Worm (Caenorhabditis elegans) whole organism, L1 larva: ENCODE measurements around the gene trpp-9.

Experiments
- C04F5.9 ChIP-seq: sonication (generic microtip); optimal IDR thresholded peaks from 2 replicates; lab custom pipeline; 2016; ENCODE audit warnings: missing genetic modification characterization, missing compliant biosample characterization
- C16A3.4 ChIP-seq: fragments of 150-350 bp; optimal IDR thresholded peaks from 2 replicates; lab custom pipeline; 2014; ENCODE audit warnings: missing biosample characterization, missing genetic modification characterization
- C34B4.2 ChIP-seq: sonication (generic microtip); optimal IDR thresholded peaks from 2 replicates; lab custom pipeline; 2017; ENCODE audit warnings: mild to moderate bottlenecking, missing genetic modification characterization, missing compliant biosample characterization
- Y116A8C.19 ChIP-seq: sonication (generic microtip); optimal IDR thresholded peaks from 2 replicates; lab custom pipeline; 2016; ENCODE audit warnings: missing compliant biosample characterization, missing genetic modification characterization, borderline replicate concordance
- blmp-1 ChIP-seq: fragments of 150-350 bp; optimal IDR thresholded peaks from 2 replicates; lab custom pipeline; 2014; ENCODE audit warnings: missing biosample characterization, missing genetic modification characterization
- ceh-63 ChIP-seq: fragments of 200-800 bp; sonication (Bioruptor generic); optimal IDR thresholded peaks from 2 replicates; lab custom pipeline; 2018; ENCODE audit warnings: mild to moderate bottlenecking, missing genetic modification characterization, missing compliant biosample characterization
- ceh-82 ChIP-seq, 3 experiments: fragments of 150-350 bp in 1 of 3; sonication (generic microtip) in 2 of 3; optimal IDR thresholded peaks; 2 replicates each; lab custom pipeline; 2014 to 2017; ENCODE audit warnings: missing biosample characterization in 3 of 3, missing genetic modification characterization in 3 of 3
- ceh-88 ChIP-seq: fragments of 200-800 bp; sonication (Bioruptor generic); IDR thresholded peaks from 2 replicates; pipeline ENCODE4 v1.3.6; 2022; ENCODE audit warnings: missing genetic modification characterization, missing compliant biosample characterization
- ces-1 ChIP-seq: fragments of 150-350 bp; optimal IDR thresholded peaks from 2 replicates; lab custom pipeline; 2014; ENCODE audit warnings: missing biosample characterization, missing genetic modification reagents, missing genetic modification characterization
- dsc-1 ChIP-seq: sonication (generic microtip); optimal IDR thresholded peaks from 2 replicates; lab custom pipeline; 2016; ENCODE audit warnings: mild to moderate bottlenecking, missing genetic modification characterization, missing compliant biosample characterization
- efl-1 ChIP-seq, 4 experiments: fragments of 150-350 bp; optimal IDR thresholded peaks in 3 of 4; peaks in 1 of 4; 1 replicate in 1 of 4; 2 replicates in 3 of 4; lab custom pipeline; 2014; ENCODE audit warnings: missing biosample characterization in 2 of 4, missing genetic modification characterization in 2 of 4, missing genetic modification reagents in 2 of 4
- efl-3 ChIP-seq: fragments of 200-800 bp; sonication (Bioruptor generic); optimal IDR thresholded peaks from 2 replicates; lab custom pipeline; 2018; ENCODE audit warnings: mild to moderate bottlenecking, missing genetic modification characterization, missing compliant biosample characterization
- egl-27 ChIP-seq, 2 experiments: fragments of 150-350 bp in 1 of 2; sonication (generic microtip); optimal IDR thresholded peaks; 3 replicates each; lab custom pipeline; 2017 to 2018; ENCODE audit warnings: missing biosample characterization in 2 of 2, missing genetic modification characterization in 2 of 2, missing genetic modification reagents in 2 of 2
- elt-2 ChIP-seq: sonication (generic microtip); optimal IDR thresholded peaks from 2 replicates; lab custom pipeline; 2016; ENCODE audit warnings: missing genetic modification characterization, mild to moderate bottlenecking, inconsistent platforms, missing compliant biosample characterization, missing genetic modification reagents
- elt-3 ChIP-seq, 6 experiments: fragments of 150-350 bp in 1 of 6; sonication (generic microtip); optimal IDR thresholded peaks; 2 replicates each; lab custom pipeline; 2017 to 2018; ENCODE audit warnings: missing biosample characterization in 6 of 6, missing genetic modification characterization in 6 of 6, inconsistent platforms in 1 of 6
- fkh-10 ChIP-seq: sonication (generic microtip); optimal IDR thresholded peaks from 2 replicates; lab custom pipeline; 2017; ENCODE audit warnings: missing biosample characterization, missing genetic modification reagents, missing genetic modification characterization
- fkh-4 ChIP-seq: sonication (generic microtip); optimal IDR thresholded peaks from 2 replicates; lab custom pipeline; 2016; ENCODE audit warnings: missing compliant biosample characterization, missing genetic modification characterization, borderline replicate concordance
- fkh-8 ChIP-seq: sonication (generic microtip); optimal IDR thresholded peaks from 2 replicates; lab custom pipeline; 2016; ENCODE audit warnings: mild to moderate bottlenecking, missing genetic modification characterization, missing compliant biosample characterization
- hlh-17 ChIP-seq: fragments of 200-800 bp; sonication (Bioruptor generic); optimal IDR thresholded peaks from 2 replicates; lab custom pipeline; 2018; ENCODE audit warnings: missing genetic modification characterization, mild to moderate bottlenecking, missing compliant biosample characterization, moderate library complexity, borderline replicate concordance
- hlh-4 ChIP-seq: sonication (generic microtip); optimal IDR thresholded peaks from 2 replicates; lab custom pipeline; 2016; ENCODE audit warnings: mild to moderate bottlenecking, missing genetic modification characterization, missing compliant biosample characterization
- hpl-2 ChIP-seq: fragments of 150-350 bp; optimal IDR thresholded peaks from 2 replicates; lab custom pipeline; 2014; ENCODE audit warnings: missing biosample characterization, missing genetic modification reagents, missing genetic modification characterization
- lin-14 ChIP-seq: fragments of 200-800 bp; sonication (Bioruptor generic); optimal IDR thresholded peaks from 2 replicates; lab custom pipeline; 2018; ENCODE audit warnings: mild to moderate bottlenecking, missing genetic modification characterization, moderate library complexity, missing compliant biosample characterization
- lin-35 ChIP-seq, 2 experiments: fragments of 150-350 bp; optimal IDR thresholded peaks; 2 replicates each; lab custom pipeline; 2014; ENCODE audit warnings: missing biosample characterization in 2 of 2, missing genetic modification characterization in 2 of 2, missing genetic modification reagents in 2 of 2
- lin-39 ChIP-seq: fragments of 150-350 bp; optimal IDR thresholded peaks from 2 replicates; lab custom pipeline; 2014; ENCODE audit warnings: missing biosample characterization, missing genetic modification reagents, missing genetic modification characterization
- lir-3 ChIP-seq: sonication (generic microtip); optimal IDR thresholded peaks from 2 replicates; lab custom pipeline; 2016; ENCODE audit warnings: mild to moderate bottlenecking, missing genetic modification characterization, moderate library complexity, missing compliant biosample characterization; ENCODE audit not compliant: poor library complexity
- mab-9 ChIP-seq: fragments of 200-800 bp; sonication (Bioruptor generic); IDR thresholded peaks from 2 replicates; pipeline ENCODE4 v1.3.6; 2022; ENCODE audit warnings: missing genetic modification reagents, missing genetic modification characterization, missing compliant biosample characterization
- mef-2 ChIP-seq: fragments of 150-350 bp; optimal IDR thresholded peaks from 2 replicates; lab custom pipeline; 2014; ENCODE audit warnings: missing biosample characterization, missing genetic modification characterization
- nhr-19 ChIP-seq: fragments of 200-800 bp; sonication (Bioruptor generic); conservative IDR thresholded peaks from 2 replicates; pipeline ENCODE4 v1.3.6; 2022; ENCODE audit warnings: missing genetic modification characterization, missing compliant biosample characterization
- nhr-20 ChIP-seq: sonication (generic microtip); optimal IDR thresholded peaks from 2 replicates; lab custom pipeline; 2016; ENCODE audit warnings: mild to moderate bottlenecking, missing genetic modification characterization, missing compliant biosample characterization
- nhr-237 ChIP-seq: fragments of 150-350 bp; optimal IDR thresholded peaks from 2 replicates; lab custom pipeline; 2014; ENCODE audit warnings: missing biosample characterization, missing genetic modification characterization
- nhr-28 ChIP-seq: fragments of 150-350 bp; optimal IDR thresholded peaks from 2 replicates; lab custom pipeline; 2014; ENCODE audit warnings: missing biosample characterization, missing genetic modification characterization
- nhr-71 ChIP-seq: sonication (generic microtip); optimal IDR thresholded peaks from 2 replicates; lab custom pipeline; 2016; ENCODE audit warnings: mild to moderate bottlenecking, missing genetic modification characterization, moderate library complexity, missing compliant biosample characterization
- nhr-77 ChIP-seq: fragments of 150-350 bp; optimal IDR thresholded peaks from 2 replicates; lab custom pipeline; 2014; ENCODE audit warnings: missing biosample characterization, missing genetic modification characterization
- nhr-84 ChIP-seq: sonication (generic microtip); optimal IDR thresholded peaks from 2 replicates; lab custom pipeline; 2017; ENCODE audit warnings: missing biosample characterization, missing genetic modification characterization
- nhr-85 ChIP-seq: sonication (generic microtip); peaks from one replicate; lab custom pipeline; 2016; ENCODE audit warnings: missing genetic modification characterization, inconsistent platforms, missing compliant biosample characterization
- pag-3 ChIP-seq: sonication (generic microtip); optimal IDR thresholded peaks from 2 replicates; lab custom pipeline; 2017; ENCODE audit warnings: missing genetic modification characterization, mild to moderate bottlenecking, missing compliant biosample characterization, antibody characterized with exemption, borderline replicate concordance; ENCODE audit not compliant: insufficient read depth
- pqm-1 ChIP-seq: sonication (generic microtip); optimal IDR thresholded peaks from 3 replicates; lab custom pipeline; 2017; ENCODE audit warnings: missing biosample characterization, missing genetic modification characterization
- skn-1 ChIP-seq: fragments of 150-350 bp; optimal IDR thresholded peaks from 2 replicates; lab custom pipeline; 2014; ENCODE audit warnings: missing biosample characterization, missing genetic modification characterization
- snpc-4 ChIP-seq: fragments of 150-350 bp; optimal IDR thresholded peaks from 2 replicates; lab custom pipeline; 2014; ENCODE audit warnings: missing biosample characterization, missing genetic modification characterization
- sox-4 ChIP-seq: sonication (generic microtip); optimal IDR thresholded peaks from 2 replicates; lab custom pipeline; 2016; ENCODE audit warnings: missing genetic modification characterization, missing compliant biosample characterization
- swsn-7 ChIP-seq: sonication (generic microtip); optimal IDR thresholded peaks from 2 replicates; lab custom pipeline; 2016; ENCODE audit warnings: missing genetic modification characterization, missing compliant biosample characterization
- tbx-2 ChIP-seq: sonication (generic microtip); optimal IDR thresholded peaks from 2 replicates; lab custom pipeline; 2016; ENCODE audit warnings: missing genetic modification characterization, missing compliant biosample characterization
- tlp-1 ChIP-seq: fragments of 150-350 bp; optimal IDR thresholded peaks from 2 replicates; lab custom pipeline; 2014; ENCODE audit warnings: missing biosample characterization, missing genetic modification characterization
- unc-130 ChIP-seq: fragments of 150-350 bp; optimal IDR thresholded peaks from 2 replicates; lab custom pipeline; 2017; ENCODE audit warnings: missing biosample characterization, missing genetic modification characterization, inconsistent platforms
- unc-30 ChIP-seq: sonication (generic microtip); optimal IDR thresholded peaks from 2 replicates; lab custom pipeline; 2017; ENCODE audit warnings: missing biosample characterization, missing genetic modification characterization
- unc-62 ChIP-seq: fragments of 150-350 bp; optimal IDR thresholded peaks from 2 replicates; lab custom pipeline; 2014; ENCODE audit warnings: missing biosample characterization, missing genetic modification reagents, missing genetic modification characterization
- unc-98 ChIP-seq: fragments of 200-800 bp; sonication (Bioruptor generic); IDR thresholded peaks from 2 replicates; pipeline ENCODE4 v1.3.6; 2022; ENCODE audit warnings: missing genetic modification characterization, missing compliant biosample characterization
- vab-15 ChIP-seq: sonication (generic microtip); optimal IDR thresholded peaks from 2 replicates; lab custom pipeline; 2017; ENCODE audit warnings: missing genotype, mild to moderate bottlenecking, missing genetic modification characterization, missing compliant biosample characterization
- xbp-1 ChIP-seq: sonication (generic microtip); optimal IDR thresholded peaks from 2 replicates; lab custom pipeline; 2016; ENCODE audit warnings: missing genetic modification characterization, missing compliant biosample characterization
- zag-1 ChIP-seq: fragments of 150-350 bp; optimal IDR thresholded peaks from 2 replicates; lab custom pipeline; 2014; ENCODE audit warnings: missing biosample characterization, missing genetic modification characterization
- zip-4 ChIP-seq: fragments of 200-800 bp; sonication (Bioruptor generic); optimal IDR thresholded peaks from 2 replicates; lab custom pipeline; 2018; ENCODE audit warnings: mild to moderate bottlenecking, missing genetic modification characterization, moderate library complexity, missing compliant biosample characterization
- ztf-11 ChIP-seq, 2 experiments: sonication (generic microtip); optimal IDR thresholded peaks; 2 replicates each; lab custom pipeline; 2016 to 2017; ENCODE audit warnings: missing genetic modification characterization in 2 of 2, missing biosample characterization in 1 of 2, missing compliant biosample characterization in 1 of 2

The trpp-9 gene

ce11 chrX:11563663-11564062 is at the start of gene trpp-9:
trpp-9 (plus strand) TSS chrX:11563923.
- TF ChIP-seq fkh-8 (tag; lab: Kevin White, UChicago) (no peak), fkh-4 (tag; lab: Kevin White, UChicago) (no peak), C04F5.9 (tag; lab: Kevin White, UChicago) (no peak), fkh-10 (GFP tag; lab: Kevin White, UChicago) (no peak), nhr-71 (tag; lab: Kevin White, UChicago) (peak; percentile 60), ceh-63 (GFP tag; lab: Kevin White, UChicago) (no peak), ceh-88 (GFP tag; lab: Robert Waterston, UW) (no peak), nhr-77 (tag; lab: Kevin White, UChicago) (no peak), ceh-82 (tag; optimal IDR thresholded peaks at IDR 0.05; lab: Kevin White, UChicago) (peak in 2 of 3 experiments; percentile 28 to 71), mef-2 (tag; lab: Kevin White, UChicago) (no peak), unc-62 (no peak), pag-3 (tag; lab: Kevin White, UChicago) (no peak), xbp-1 (tag; lab: Kevin White, UChicago) (peak; percentile 21), elt-3 (tag; optimal IDR thresholded peaks at IDR 0.05; lab: Kevin White, UChicago) (peak in 1 of 6 experiments; percentile 45), efl-1 (optimal IDR thresholded peaks at IDR 0.05; lab: Kevin White, UChicago) (peak; percentile 21 to 22), efl-1 (GFP tag; optimal IDR thresholded peaks at IDR 0.05 in 1 of 2; lab: Kevin White, UChicago) (peak; percentile 17 to 33), nhr-19 (GFP tag; lab: Robert Waterston, UW) (no peak; the same call in 1 of the 2 replicates), mab-9 (no peak), unc-30 (no peak), C34B4.2 (no peak), zag-1 (tag; lab: Kevin White, UChicago) (no peak), blmp-1 (tag; lab: Kevin White, UChicago) (peak; percentile 98), hlh-17 (GFP tag; lab: Kevin White, UChicago) (no peak), nhr-28 (tag; lab: Kevin White, UChicago) (no peak), ztf-11 (tag; optimal IDR thresholded peaks at IDR 0.05; lab: Kevin White, UChicago) (no peak), skn-1 (tag; lab: Kevin White, UChicago) (peak; percentile 19), snpc-4 (no peak), lir-3 (tag; lab: Kevin White, UChicago) (no peak), efl-3 (GFP tag; lab: Kevin White, UChicago) (no peak), tlp-1 (tag; lab: Kevin White, UChicago) (no peak), sox-4 (tag; lab: Kevin White, UChicago) (no peak), unc-98 (GFP tag; lab: Robert Waterston, UW) (no peak), hpl-2 (GFP tag; lab: Kevin White, UChicago) (no peak), nhr-20 (tag; lab: Kevin White, UChicago) (peak; percentile 63), lin-14 (GFP tag; lab: Kevin White, UChicago) (peak; percentile 80), swsn-7 (tag; lab: Kevin White, UChicago) (peak; percentile 49), Y116A8C.19 (tag; lab: Kevin White, UChicago) (no peak), pqm-1 (no peak), unc-130 (peak; percentile 52), tbx-2 (peak; percentile 57), nhr-85 (tag; lab: Kevin White, UChicago) (peak; percentile 87), ces-1 (GFP tag; lab: Kevin White, UChicago) (no peak), vab-15 (tag; lab: Kevin White, UChicago) (no peak), zip-4 (GFP tag; lab: Kevin White, UChicago) (no peak), nhr-237 (tag; lab: Kevin White, UChicago) (no peak), hlh-4 (no peak), lin-35 (GFP tag; optimal IDR thresholded peaks at IDR 0.05; lab: Kevin White, UChicago) (peak; percentile 40 to 63), egl-27 (tag; optimal IDR thresholded peaks at IDR 0.05; lab: Kevin White, UChicago) (no peak), lin-39 (tag; lab: Kevin White, UChicago) (no peak), dsc-1 (tag; lab: Kevin White, UChicago) (peak; percentile 48), nhr-84 (tag; lab: Kevin White, UChicago) (no peak), C16A3.4 (tag; lab: Kevin White, UChicago) (peak; percentile 55), elt-2 (tag; lab: Kevin White, UChicago) (no peak)
